Worm (Caenorhabditis elegans) whole organism, young adult: ENCODE results near the gene sedl-1.

Experiments
- C06A6.2 ChIP-seq: fragments of 200-800 bp; sonication (Bioruptor generic); conservative IDR thresholded peaks from 2 replicates; pipeline ENCODE4 v1.3.6; 2022; ENCODE audit warnings: missing genetic modification characterization, missing compliant biosample characterization
- F39B2.1 ChIP-seq: fragments of 200-800 bp; sonication (Bioruptor generic); IDR thresholded peaks from 2 replicates; pipeline ENCODE4 v1.3.6; 2022; ENCODE audit warnings: missing genetic modification reagents, missing genetic modification characterization, missing compliant biosample characterization
- Y56A3A.18 ChIP-seq: fragments of 200-800 bp; sonication (Bioruptor generic); IDR thresholded peaks from 2 replicates; pipeline ENCODE4 v1.3.6; 2022; ENCODE audit warnings: missing genetic modification reagents, missing genetic modification characterization, missing compliant biosample characterization
- athp-1 ChIP-seq: sonication (generic microtip); optimal IDR thresholded peaks from 2 replicates; lab custom pipeline; 2017; ENCODE audit warnings: mild to moderate bottlenecking, missing genetic modification characterization, missing compliant biosample characterization
- dpl-1 ChIP-seq: fragments of 150-350 bp; optimal IDR thresholded peaks from 2 replicates; lab custom pipeline; 2014; ENCODE audit warnings: missing biosample characterization, missing genetic modification reagents, missing genetic modification characterization
- fkh-3 ChIP-seq: sonication (generic microtip); optimal IDR thresholded peaks from 2 replicates; lab custom pipeline; 2016; ENCODE audit warnings: mild to moderate bottlenecking, missing genetic modification characterization, missing compliant biosample characterization
- lag-1 ChIP-seq: fragments of 200-800 bp; sonication (Bioruptor generic); IDR thresholded peaks from 2 replicates; pipeline ENCODE4 v1.3.6; 2022; ENCODE audit warnings: missing genetic modification reagents, missing genetic modification characterization, missing compliant biosample characterization
- lin-40 ChIP-seq: sonication (generic microtip); optimal IDR thresholded peaks from 2 replicates; lab custom pipeline; 2016; ENCODE audit warnings: missing genetic modification characterization, mild to moderate bottlenecking, missing compliant biosample characterization, missing genotype, missing genetic modification reagents
- madf-6 ChIP-seq: fragments of 200-800 bp; sonication (Bioruptor generic); IDR thresholded peaks from 2 replicates; pipeline ENCODE4 v1.3.6; 2022; ENCODE audit warnings: missing genetic modification reagents, missing genetic modification characterization, missing compliant biosample characterization
- nhr-120 ChIP-seq: fragments of 200-800 bp; sonication (Bioruptor generic); IDR thresholded peaks from 2 replicates; pipeline ENCODE4 v1.3.6; 2022; ENCODE audit warnings: missing genetic modification characterization, missing compliant biosample characterization
- pha-4 ChIP-seq: fragments of 150-350 bp; sonication (generic microtip); optimal IDR thresholded peaks from 2 replicates; lab custom pipeline; 2014; ENCODE audit warnings: missing biosample characterization, missing genetic modification reagents, missing genetic modification characterization
- snpc-4 ChIP-seq, 5 experiments: fragments of 150-350 bp in 1 of 5; sonication (generic microtip) in 4 of 5; optimal IDR thresholded peaks; 2 replicates each; lab custom pipeline; 2014 to 2018; ENCODE audit warnings: missing genetic modification characterization in 5 of 5, missing biosample characterization in 3 of 5, antibody characterized with exemption in 2 of 5, mild to moderate bottlenecking in 2 of 5, missing compliant biosample characterization in 2 of 5, missing genotype in 2 of 5, moderate library complexity in 2 of 5, missing genetic modification reagents in 1 of 5
- ztf-18 ChIP-seq: sonication (generic microtip); optimal IDR thresholded peaks from 2 replicates; lab custom pipeline; 2016; ENCODE audit warnings: missing genotype, mild to moderate bottlenecking, missing genetic modification characterization, missing compliant biosample characterization
- ztf-6 ChIP-seq: fragments of 200-800 bp; sonication (Bioruptor generic); IDR thresholded peaks from 2 replicates; pipeline ENCODE4 v1.3.6; 2022; ENCODE audit warnings: missing genetic modification reagents, missing genetic modification characterization, missing compliant biosample characterization

- TF ChIP-seq lag-1 (GFP tag; lab: Robert Waterston, UW) (no peak), madf-6 (no peak), ztf-18 (no peak), pha-4 (tag; lab: Kevin White, UChicago) (no peak), snpc-4 (GFP tag; optimal IDR thresholded peaks at IDR 0.05; lab: Kevin White, UChicago) (no peak), snpc-4 (tag; optimal IDR thresholded peaks at IDR 0.05; lab: Kevin White, UChicago) (no peak), dpl-1 (GFP tag; lab: Kevin White, UChicago) (no peak), C06A6.2 (GFP tag; lab: Robert Waterston, UW) (no peak), ztf-6 (GFP tag; lab: Robert Waterston, UW) (no peak), athp-1 (tag; lab: Kevin White, UChicago) (no peak), F39B2.1 (no peak), Y56A3A.18 (GFP tag; lab: Robert Waterston, UW) (no peak), fkh-3 (tag; lab: Kevin White, UChicago) (no peak), lin-40 (no peak), nhr-120 (GFP tag; lab: Robert Waterston, UW) (no peak)
Measured at ce11 chrX:1438925-1439324, 1.1 kb downstream of the sedl-1 start.
